Fruit fly (Drosophila melanogaster): ENCODE measurements around the gene Hk.

Gene Hk

DNA sequence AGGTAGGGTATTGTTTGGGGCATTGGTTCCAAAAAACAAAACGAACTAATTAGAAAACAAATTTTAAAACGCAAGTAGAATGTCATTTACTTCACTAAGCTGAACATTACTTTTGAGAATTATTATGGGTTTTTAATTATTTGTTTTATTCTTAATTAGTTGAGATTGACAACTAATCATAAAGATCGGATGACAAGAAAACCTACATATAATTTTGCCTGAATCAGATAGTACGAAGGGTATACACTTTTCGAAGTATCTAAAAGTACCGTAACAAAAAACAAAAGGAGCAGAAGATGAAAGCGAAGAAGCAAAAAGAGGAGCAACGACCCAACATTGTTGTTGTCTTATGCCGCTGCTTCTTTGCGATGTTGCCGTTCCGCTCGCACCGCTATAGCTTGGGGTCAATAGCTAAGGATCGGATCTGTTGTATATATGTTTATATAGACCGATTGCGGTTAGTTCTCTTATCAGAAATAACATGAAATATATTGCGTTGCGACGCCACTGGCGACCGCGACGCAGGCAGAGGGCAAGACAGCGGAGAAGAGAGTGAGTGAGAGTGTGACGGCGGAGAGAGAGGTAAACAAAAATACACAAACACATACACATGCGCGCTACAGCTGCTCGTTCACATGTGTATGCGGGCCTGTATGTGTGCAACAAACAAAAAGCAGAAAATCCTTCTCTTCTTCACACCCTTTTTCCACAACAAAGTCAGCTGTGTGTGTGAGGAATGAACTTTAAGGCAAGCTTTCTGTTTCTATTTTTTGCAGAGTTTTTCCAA, 52.0 kb downstream of the Hk start (continued):
- TF ChIP-seq CG16813 (GFP tag; IDR thresholded peaks at IDR 0.05; ENCODE audit: partially characterized antibody), result no peak
- no peak for TF ChIP-seq trh (GFP tag; optimal IDR thresholded peaks at IDR 0.05)
- TF ChIP-seq lilli (GFP tag; optimal IDR thresholded peaks at IDR 0.05), result peak; percentile 63
- no peak for TF ChIP-seq CG11723 (GFP tag; optimal IDR thresholded peaks at IDR 0.05)
- peak; percentile 55 for TF ChIP-seq bab2 (GFP tag; optimal IDR thresholded peaks at IDR 0.05)
- TF ChIP-seq pb (GFP tag; optimal IDR thresholded peaks at IDR 0.05), result peak; percentile 11
- peak in 1 of 3 experiments; percentile 55 for TF ChIP-seq lola (GFP tag; optimal IDR thresholded peaks at IDR 0.05)
- TF ChIP-seq gt (GFP tag; IDR thresholded peaks at IDR 0.05), result no peak
- peak; percentile 70 for TF ChIP-seq Hmr (GFP tag; optimal IDR thresholded peaks at IDR 0.05)
- peak; percentile 62 for TF ChIP-seq slbo (GFP tag; IDR thresholded peaks at IDR 0.05)
- TF ChIP-seq NC2α (GFP tag; optimal IDR thresholded peaks at IDR 0.05), result no peak
- TF ChIP-seq fd96Cb (tag; optimal IDR thresholded peaks at IDR 0.05), result peak; percentile 76
- no peak for TF ChIP-seq CG14014 (GFP tag; IDR thresholded peaks at IDR 0.05)
- TF ChIP-seq tup (GFP tag; optimal IDR thresholded peaks at IDR 0.05), result no peak
- TF ChIP-seq CG3163 (GFP tag; optimal IDR thresholded peaks at IDR 0.05), result no peak
- peak; percentile 47; the same call in 1 of the 2 replicates for TF ChIP-seq Atf6 (GFP tag; IDR thresholded peaks at IDR 0.05)
- no peak for TF ChIP-seq CG13287 (GFP tag; IDR thresholded peaks at IDR 0.05; ENCODE audit: partially characterized antibody)
- TF ChIP-seq CG12659 (GFP tag; optimal IDR thresholded peaks at IDR 0.05), result peak; percentile 41
- TF ChIP-seq CG7357 (GFP tag; IDR thresholded peaks at IDR 0.05), result 0 out of 3 replicates have a peak, but pooled peaks have one; percentile 21
- TF ChIP-seq CG1233 (GFP tag; optimal IDR thresholded peaks at IDR 0.05), result peak; percentile 38
- peak; percentile 19 for TF ChIP-seq mirr (GFP tag; optimal IDR thresholded peaks at IDR 0.05)
- peak; percentile 34 for TF ChIP-seq Camta (GFP tag; optimal IDR thresholded peaks at IDR 0.05)
- TF ChIP-seq Ptx1 (GFP tag; IDR thresholded peaks at IDR 0.05), result peak; percentile 51
- peak; percentile 80 for TF ChIP-seq CG2678 (tag; optimal IDR thresholded peaks at IDR 0.05)
- peak; percentile 44; the same call in 1 of the 2 replicates for TF ChIP-seq CG10366 (GFP tag; IDR thresholded peaks at IDR 0.05)
- peak; percentile 69 for TF ChIP-seq CG13424 (tag; optimal IDR thresholded peaks at IDR 0.05)
- TF ChIP-seq CG11398 (GFP tag; optimal IDR thresholded peaks at IDR 0.05), result no peak
- peak; percentile 19; the same call in 1 of the 2 replicates for TF ChIP-seq E2f2 (GFP tag; IDR thresholded peaks at IDR 0.05)
- TF ChIP-seq chm (GFP tag; IDR thresholded peaks at IDR 0.05), result no peak
- TF ChIP-seq Eip74EF (GFP tag; optimal IDR thresholded peaks at IDR 0.05), result peak in 1 of 2 experiments; percentile 1
- peak; percentile 72 for TF ChIP-seq CG4360 (GFP tag; IDR thresholded peaks at IDR 0.05)
- no peak for TF ChIP-seq gfzf (GFP tag; optimal IDR thresholded peaks at IDR 0.05)
- TF ChIP-seq ERR (GFP tag; optimal IDR thresholded peaks at IDR 0.05), result no peak
- TF ChIP-seq wor (GFP tag; IDR thresholded peaks at IDR 0.05), result 0 out of 2 replicates have a peak, but pooled peaks have one; percentile 18
- no peak for TF ChIP-seq B-H2 (GFP tag; optimal IDR thresholded peaks at IDR 0.05)
- TF ChIP-seq sd (tag; optimal IDR thresholded peaks at IDR 0.05), result no peak
- no peak for TF ChIP-seq ci (GFP tag; IDR thresholded peaks at IDR 0.05)
- no peak for TF ChIP-seq pzg (GFP tag; optimal IDR thresholded peaks at IDR 0.05)
- peak; percentile 28 for TF ChIP-seq Max (GFP tag; optimal IDR thresholded peaks at IDR 0.05)
- no peak for TF ChIP-seq al (GFP tag; IDR thresholded peaks at IDR 0.05)
- 0 out of 3 replicates have a peak, but pooled peaks have one; percentile 43 for TF ChIP-seq zfh1 (GFP tag; IDR thresholded peaks at IDR 0.05)
- peak; percentile 55 for TF ChIP-seq CG4424 (GFP tag; optimal IDR thresholded peaks at IDR 0.05)
- TF ChIP-seq CG10565 (GFP tag; optimal IDR thresholded peaks at IDR 0.05), result no peak
- peak; percentile 57 for TF ChIP-seq CG9817 (tag; optimal IDR thresholded peaks at IDR 0.05)
- TF ChIP-seq mam (GFP tag; optimal IDR thresholded peaks at IDR 0.05), result peak; percentile 63
- no peak for TF ChIP-seq sens-2 (GFP tag; IDR thresholded peaks at IDR 0.05)
- peak; percentile 56 for TF ChIP-seq CG10267 (tag; optimal IDR thresholded peaks at IDR 0.05)
- TF ChIP-seq Sox100B (GFP tag; optimal IDR thresholded peaks at IDR 0.05), result peak; percentile 67
- no peak for TF ChIP-seq CG8281 (tag; optimal IDR thresholded peaks at IDR 0.05)

Measured in whole organism, embryonic.